Fruit fly (Drosophila melanogaster) whole organism, prepupa: ENCODE results near the gene fh.

ENCODE experiments used
- Blimp-1 ChIP-seq: fragments of 200-800 bp; sonication (Bioruptor generic); optimal IDR thresholded peaks from 3 replicates; lab custom pipeline; 2017; ENCODE audit warnings: missing biosample characterization, missing genetic modification characterization, mild to moderate bottlenecking, moderate library complexity, missing genetic modification reagents
- CG16779 ChIP-seq: fragments of 200-800 bp; sonication (Bioruptor generic); optimal IDR thresholded peaks from 3 replicates; lab custom pipeline; 2017; ENCODE audit warnings: missing biosample characterization, mild to moderate bottlenecking, missing genetic modification characterization
- CG3032 ChIP-seq: fragments of 200-800 bp; optimal IDR thresholded peaks from 2 replicates; lab custom pipeline; 2019; ENCODE audit warnings: missing biosample characterization, mild to moderate bottlenecking, missing genetic modification characterization, moderate library complexity
- Gug ChIP-seq: fragments of 200-800 bp; sonication (Bioruptor generic); IDR thresholded peaks from 2 replicates; pipeline ENCODE4 v1.3.6; 2022; ENCODE audit warnings: missing biosample characterization, missing genetic modification characterization

DNA sequence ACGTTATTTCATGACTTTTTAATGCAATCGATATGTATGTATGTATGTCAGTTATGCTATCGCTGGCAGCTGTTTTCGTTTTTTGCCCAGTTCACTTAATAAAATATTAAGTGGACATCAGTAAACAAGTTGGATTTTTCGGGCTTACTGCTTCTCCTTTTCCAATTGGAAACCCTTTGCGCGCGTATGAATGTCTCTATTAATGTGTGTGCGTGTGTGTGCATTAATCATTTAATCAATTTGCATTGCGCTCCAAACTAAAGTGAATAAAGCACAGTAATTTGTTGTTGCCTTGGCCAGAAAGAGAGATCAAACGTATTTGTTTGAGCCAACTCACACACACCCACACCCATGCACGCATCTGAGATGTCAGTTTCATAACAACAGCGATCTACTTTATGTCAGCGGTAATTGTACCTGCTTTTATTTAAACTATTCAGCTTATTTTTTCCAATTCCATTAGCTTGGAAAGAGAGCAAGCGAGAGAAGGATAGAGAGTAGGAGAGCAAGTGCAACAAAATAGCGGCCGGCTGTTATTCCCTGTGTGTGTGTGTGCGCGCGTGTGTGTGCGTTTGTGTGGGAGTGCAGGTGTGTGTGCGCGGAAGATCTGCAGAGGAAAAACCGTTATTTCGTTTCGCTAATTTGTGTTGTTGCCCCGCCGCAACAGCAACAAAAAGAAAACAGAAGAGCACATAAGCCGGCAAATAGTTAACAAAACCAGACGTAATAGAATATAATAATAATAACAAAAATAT lies 38.5 kb downstream of the fh start:
- TF ChIP-seq Gug (GFP tag; lab: Robert Waterston, UW) = no peak
- no peak for TF ChIP-seq CG16779 (tag; lab: Kevin White, UChicago)
- TF ChIP-seq CG3032 (tag; lab: Kevin White, UChicago) = no peak
- no peak for TF ChIP-seq Blimp-1 (GFP tag; lab: Kevin White, UChicago)
